Worm (Caenorhabditis elegans) whole organism, midembryonic: Measurements from ENCODE around the gene ZC373.5.

Source experiments
- tab-1 ChIP-seq: fragments of 200-800 bp; sonication (Bioruptor generic); IDR thresholded peaks from 2 replicates; pipeline ENCODE4 v1.3.6; 2022; ENCODE audit warnings: missing genetic modification characterization, missing compliant biosample characterization
- ztf-23 ChIP-seq: fragments of 200-800 bp; sonication (Bioruptor generic); IDR thresholded peaks from 2 replicates; pipeline ENCODE4 v1.3.6; 2022; ENCODE audit warnings: missing genetic modification reagents, missing genetic modification characterization, missing compliant biosample characterization

DNA sequence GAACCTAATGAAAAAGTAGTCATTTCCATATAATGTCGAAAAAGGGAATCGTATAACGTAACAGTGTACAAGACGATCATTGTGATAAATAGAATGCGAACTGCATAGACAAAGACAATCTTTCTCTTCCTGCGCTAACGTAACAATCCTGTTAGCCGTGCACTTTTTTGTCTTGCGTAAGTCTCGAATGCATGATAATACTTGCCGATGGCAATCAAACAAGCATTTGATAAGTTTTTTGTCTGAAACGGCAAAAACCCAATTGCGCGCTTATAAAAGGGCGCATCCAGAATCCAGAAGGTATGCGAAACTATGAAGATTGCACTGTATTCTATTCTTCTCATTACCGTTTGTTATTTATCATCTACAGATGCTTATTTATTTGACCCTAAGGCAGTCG is 797 bp upstream of the ZC373.5 start, which contains the start of gene dao-4:
- TF ChIP-seq ztf-23 (GFP tag; lab: Robert Waterston, UW), result no peak
- no peak for TF ChIP-seq tab-1 (GFP tag; lab: Robert Waterston, UW)
